Fruit fly (Drosophila melanogaster) whole organism, embryonic: ENCODE measurements around the gene Tcs6.

Experiments used
- Abd-B ChIP-seq: fragments of 200-800 bp; sonication (Bioruptor generic); optimal IDR thresholded peaks from 2 replicates; lab custom pipeline; 2018; ENCODE audit warnings: missing biosample characterization, mild to moderate bottlenecking, missing genetic modification characterization, moderate library complexity
- Adf1 ChIP-seq: fragments of 200-800 bp; sonication (Bioruptor generic); IDR thresholded peaks from 2 replicates; pipeline ENCODE4 v1.3.6; 2022; ENCODE audit warnings: missing biosample characterization, missing genetic modification characterization
- Atf3 ChIP-seq: fragments of 200-800 bp; sonication (Bioruptor generic); optimal IDR thresholded peaks from 3 replicates; lab custom pipeline; 2016; ENCODE audit warnings: missing biosample characterization, missing genetic modification characterization
- Bgb ChIP-seq: fragments of 200-800 bp; sonication (Bioruptor generic); IDR thresholded peaks from 2 replicates; pipeline ENCODE4 v1.3.6; 2022; ENCODE audit warnings: missing biosample characterization, missing genetic modification characterization; ENCODE audit not compliant: partially characterized antibody
- BtbVII ChIP-seq: fragments of 200-800 bp; sonication (Bioruptor generic); optimal IDR thresholded peaks from 3 replicates; lab custom pipeline; 2017; ENCODE audit warnings: missing biosample characterization, mild to moderate bottlenecking, missing genetic modification characterization
- CG10321 ChIP-seq: fragments of 200-800 bp; sonication (Bioruptor generic); IDR thresholded peaks from 2 replicates; pipeline ENCODE4 v1.3.6; 2022; ENCODE audit warnings: missing biosample characterization, missing genetic modification characterization
- CG11085 ChIP-seq: fragments of 200-800 bp; sonication (Bioruptor generic); IDR thresholded peaks from 2 replicates; pipeline ENCODE4 v1.3.6; 2022; ENCODE audit warnings: missing biosample characterization, missing genetic modification characterization
- CG13296 ChIP-seq: fragments of 200-800 bp; sonication (Bioruptor generic); optimal IDR thresholded peaks from 3 replicates; lab custom pipeline; 2018; ENCODE audit warnings: missing biosample characterization, mild to moderate bottlenecking, missing genetic modification characterization
- CG14667 ChIP-seq: fragments of 200-800 bp; sonication (Bioruptor generic); IDR thresholded peaks from 2 replicates; pipeline ENCODE4 v1.3.6; 2022; ENCODE audit warnings: missing biosample characterization, missing genetic modification characterization
- CG17361 ChIP-seq: fragments of 200-800 bp; sonication (Bioruptor generic); IDR thresholded peaks from 3 replicates; pipeline ENCODE4 v1.3.6; 2022; ENCODE audit warnings: missing biosample characterization, missing genetic modification characterization
- CG17912 ChIP-seq: fragments of 200-800 bp; sonication (Bioruptor generic); optimal IDR thresholded peaks from 2 replicates; lab custom pipeline; 2018; ENCODE audit warnings: missing biosample characterization, mild to moderate bottlenecking, missing genetic modification characterization
- CG30403 ChIP-seq: fragments of 200-800 bp; sonication (Bioruptor generic); optimal IDR thresholded peaks from 3 replicates; lab custom pipeline; 2016; ENCODE audit warnings: missing biosample characterization, missing genetic modification characterization
- CG3726 ChIP-seq: fragments of 200-800 bp; sonication (Bioruptor generic); IDR thresholded peaks from 3 replicates; pipeline ENCODE4, ENCODE4 v1.3.6; 2022; ENCODE audit warnings: missing biosample characterization, missing genetic modification characterization
- CG4730 ChIP-seq: fragments of 200-800 bp; sonication (Bioruptor generic); IDR thresholded peaks from 2 replicates; pipeline ENCODE4 v1.3.6; 2022; ENCODE audit warnings: missing biosample characterization, missing genetic modification characterization
- CG6272 ChIP-seq: fragments of 200-800 bp; sonication (Bioruptor generic); IDR thresholded peaks from 2 replicates; pipeline ENCODE4 v1.3.6; 2022; ENCODE audit warnings: missing biosample characterization, missing genetic modification characterization
- CG7987 ChIP-seq: fragments of 200-800 bp; sonication (Bioruptor generic); optimal IDR thresholded peaks from 2 replicates; lab custom pipeline; 2018; ENCODE audit warnings: missing biosample characterization, mild to moderate bottlenecking, missing genetic modification characterization, moderate library complexity
- CG9817 ChIP-seq: fragments of 200-800 bp; sonication (Bioruptor generic); optimal IDR thresholded peaks from 2 replicates; lab custom pipeline; 2018; ENCODE audit warnings: missing biosample characterization, mild to moderate bottlenecking, missing genetic modification characterization, moderate library complexity
- Camta ChIP-seq: fragments of 200-800 bp; sonication (Bioruptor generic); optimal IDR thresholded peaks from 2 replicates; lab custom pipeline; 2016; ENCODE audit warnings: missing biosample characterization, missing genetic modification characterization
- E2f1 ChIP-seq: fragments of 200-800 bp; sonication (Bioruptor generic); IDR thresholded peaks from 2 replicates; pipeline ENCODE4 v1.3.6; 2022; ENCODE audit warnings: missing biosample characterization, missing genetic modification characterization
- Elba2 ChIP-seq: fragments of 200-800 bp; sonication (Bioruptor generic); optimal IDR thresholded peaks from 3 replicates; lab custom pipeline; 2016; ENCODE audit warnings: missing biosample characterization, missing genetic modification characterization
- HLHmδ ChIP-seq: fragments of 200-800 bp; sonication (Bioruptor generic); optimal IDR thresholded peaks from 2 replicates; lab custom pipeline; 2018; ENCODE audit warnings: missing biosample characterization, mild to moderate bottlenecking, missing genetic modification characterization, moderate library complexity
- HmgZ ChIP-seq: fragments of 200-800 bp; sonication (Bioruptor generic); optimal IDR thresholded peaks from 2 replicates; lab custom pipeline; 2018; ENCODE audit warnings: missing biosample characterization, mild to moderate bottlenecking, missing genetic modification characterization
- Hmx ChIP-seq: fragments of 200-800 bp; sonication (Bioruptor generic); optimal IDR thresholded peaks from 2 replicates; lab custom pipeline; 2016; ENCODE audit warnings: missing biosample characterization, missing genetic modification characterization
- MBD-R2 ChIP-seq: fragments of 200-800 bp; sonication (Bioruptor generic); IDR thresholded peaks from 2 replicates; pipeline ENCODE4 v1.3.6; 2022; ENCODE audit warnings: missing biosample characterization, missing genetic modification characterization
- Med ChIP-seq: fragments of 200-800 bp; sonication (Bioruptor generic); peaks from one replicate; lab custom pipeline; 2016; ENCODE audit warnings: missing biosample characterization, missing genetic modification characterization, mild to moderate bottlenecking, inconsistent platforms, moderate library complexity
- Nf-YB ChIP-seq: fragments of 200-800 bp; sonication (Bioruptor generic); optimal IDR thresholded peaks from 3 replicates; lab custom pipeline; 2019; ENCODE audit warnings: missing biosample characterization, mild to moderate bottlenecking, missing genetic modification characterization, moderate library complexity
- PHDP ChIP-seq: fragments of 200-800 bp; sonication (Bioruptor generic); optimal IDR thresholded peaks from 3 replicates; lab custom pipeline; 2018; ENCODE audit warnings: missing biosample characterization, mild to moderate bottlenecking, missing genetic modification characterization, moderate library complexity
- Side ChIP-seq: fragments of 200-800 bp; sonication (Bioruptor generic); optimal IDR thresholded peaks from 2 replicates; lab custom pipeline; 2016; ENCODE audit warnings: missing biosample characterization, missing genetic modification characterization
- Sin3A ChIP-seq: fragments of >200 bp; optimal IDR thresholded peaks from 2 replicates; lab custom pipeline; 2018
- Sry-δ ChIP-seq: fragments of 200-800 bp; sonication (Bioruptor generic); optimal IDR thresholded peaks from 2 replicates; lab custom pipeline; 2016; ENCODE audit warnings: missing biosample characterization, missing genetic modification characterization
- abd-A ChIP-seq: fragments of 200-800 bp; sonication (Bioruptor generic); optimal IDR thresholded peaks from 3 replicates; lab custom pipeline; 2019; ENCODE audit warnings: missing biosample characterization, mild to moderate bottlenecking, missing genetic modification characterization, moderate library complexity
- bcd ChIP-seq: fragments of 200-800 bp; sonication (Bioruptor generic); optimal IDR thresholded peaks from 2 replicates; lab custom pipeline; 2017; ENCODE audit warnings: missing biosample characterization, mild to moderate bottlenecking, missing genetic modification characterization
- cas ChIP-seq: fragments of 200-800 bp; sonication (Bioruptor generic); IDR thresholded peaks from 2 replicates; pipeline ENCODE4 v1.3.6; 2022; ENCODE audit warnings: missing biosample characterization, missing genetic modification characterization
- dm ChIP-seq: fragments of 200-800 bp; sonication (Bioruptor generic); optimal IDR thresholded peaks from 3 replicates; lab custom pipeline; 2016; ENCODE audit warnings: missing biosample characterization, missing genetic modification characterization
- dmrt99B ChIP-seq: fragments of 200-800 bp; sonication (Bioruptor generic); optimal IDR thresholded peaks from 2 replicates; lab custom pipeline; 2018; ENCODE audit warnings: missing biosample characterization, mild to moderate bottlenecking, missing genetic modification characterization, moderate library complexity
- ems ChIP-seq: fragments of 200-800 bp; sonication (Bioruptor generic); optimal IDR thresholded peaks from 3 replicates; lab custom pipeline; 2016; ENCODE audit warnings: missing biosample characterization, missing genetic modification characterization
- eyg ChIP-seq: fragments of 200-800 bp; sonication (Bioruptor generic); optimal IDR thresholded peaks from 3 replicates; lab custom pipeline; 2016; ENCODE audit warnings: missing biosample characterization, missing genetic modification characterization
- gcm ChIP-seq: fragments of 200-800 bp; sonication (Bioruptor generic); optimal IDR thresholded peaks from 2 replicates; lab custom pipeline; 2019; ENCODE audit warnings: missing biosample characterization, mild to moderate bottlenecking, missing genetic modification characterization, moderate library complexity
- hkb ChIP-seq, 2 experiments: fragments of 200-800 bp in 1 of 2; fragments of >200 bp in 1 of 2; sonication (Bioruptor generic) in 1 of 2; IDR thresholded peaks in 1 of 2; optimal IDR thresholded peaks in 1 of 2; 2 replicates each; pipeline versions ENCODE4 v1.3.6 to Lab custom; 2017 to 2022; ENCODE audit warnings: missing biosample characterization in 1 of 2, missing genetic modification characterization in 1 of 2
- insv ChIP-seq, 2 experiments: fragments of 200-800 bp; sonication (Bioruptor generic); optimal IDR thresholded peaks; 3 replicates each; lab custom pipeline; 2016 to 2018; ENCODE audit warnings: missing biosample characterization in 2 of 2, missing genetic modification characterization in 2 of 2
- lilli ChIP-seq: fragments of 200-800 bp; sonication (Bioruptor generic); optimal IDR thresholded peaks from 3 replicates; lab custom pipeline; 2016; ENCODE audit warnings: missing biosample characterization, missing genetic modification characterization
- lola ChIP-seq, 3 experiments: fragments of >200 bp in 2 of 3; fragments of 200-800 bp in 1 of 3; sonication (Bioruptor generic) in 1 of 3; optimal IDR thresholded peaks; 2 replicates each; lab custom pipeline; 2017 to 2019; ENCODE audit warnings: missing biosample characterization in 3 of 3, missing genetic modification characterization in 3 of 3, mild to moderate bottlenecking in 1 of 3, moderate library complexity in 1 of 3
- nau ChIP-seq: fragments of 200-800 bp; sonication (Bioruptor generic); optimal IDR thresholded peaks from 3 replicates; lab custom pipeline; 2017; ENCODE audit warnings: missing biosample characterization, mild to moderate bottlenecking, missing genetic modification characterization, missing genetic modification reagents
- oc ChIP-seq: fragments of 200-800 bp; sonication (Bioruptor generic); optimal IDR thresholded peaks from 2 replicates; lab custom pipeline; 2018; ENCODE audit warnings: missing biosample characterization, mild to moderate bottlenecking, missing genetic modification characterization, moderate library complexity
- pan ChIP-seq, 4 experiments: fragments of >200 bp in 3 of 4; fragments of 200-800 bp in 1 of 4; sonication (Bioruptor generic) in 1 of 4; optimal IDR thresholded peaks in 3 of 4; IDR thresholded peaks in 1 of 4; 2 replicates each; pipeline versions ENCODE4 v1.3.6 to Lab custom; 2017 to 2022; ENCODE audit warnings: missing biosample characterization in 2 of 4, missing genetic modification characterization in 2 of 4, mixed read lengths in 1 of 4
- slou ChIP-seq: fragments of 200-800 bp; sonication (Bioruptor generic); optimal IDR thresholded peaks from 3 replicates; lab custom pipeline; 2016; ENCODE audit warnings: missing biosample characterization, missing genetic modification characterization
- tio ChIP-seq: fragments of 200-800 bp; sonication (Bioruptor generic); optimal IDR thresholded peaks from 2 replicates; lab custom pipeline; 2017; ENCODE audit warnings: missing biosample characterization, missing genetic modification characterization, inconsistent platforms

Tcs6 gene

dm6 chr3R:26036153-26037144, 21.6 kb downstream of the Tcs6 start (continued):
- TF ChIP-seq CG10321 (GFP tag; lab: Robert Waterston, UW) (no peak), Camta (GFP tag; lab: Kevin White, UChicago) (peak; percentile 76), BtbVII (GFP tag; lab: Kevin White, UChicago) (peak; percentile 50), Sin3A (lab: Kevin White, UChicago) (no peak), CG14667 (GFP tag; lab: Robert Waterston, UW) (0 out of 2 replicates have a peak, but pooled peaks have one; percentile 27), oc (peak; percentile 84), CG4730 (no peak; the same call in 1 of the 2 replicates), gcm (peak; percentile 97), nau (peak; percentile 78), CG9817 (tag; lab: Kevin White, UChicago) (peak; percentile 54), hkb (optimal IDR thresholded peaks at IDR 0.05; lab: Kevin White, UChicago) (no peak), hkb (GFP tag; IDR thresholded peaks at IDR 0.05; lab: Robert Waterston, UW) (no peak; the same call in 1 of the 2 replicates), CG17361 (GFP tag; lab: Robert Waterston, UW) (peak; percentile 98), Sry-δ (GFP tag; lab: Kevin White, UChicago) (no peak), Bgb (GFP tag; lab: Robert Waterston, UW) (0 out of 2 replicates have a peak, but pooled peaks have one; percentile 9), PHDP (peak; percentile 89), HLHmδ (GFP tag; lab: Kevin White, UChicago) (peak; percentile 99), Atf3 (GFP tag; lab: Kevin White, UChicago) (peak; percentile 77), CG6272 (GFP tag; lab: Robert Waterston, UW) (no peak), Side (GFP tag; lab: Kevin White, UChicago) (peak; percentile 71), Elba2 (GFP tag; lab: Kevin White, UChicago) (peak; percentile 51), CG13296 (GFP tag; lab: Kevin White, UChicago) (peak; percentile 42), HmgZ (tag; lab: Kevin White, UChicago) (peak; percentile 49), cas (GFP tag; lab: Robert Waterston, UW) (no peak), ems (GFP tag; lab: Kevin White, UChicago) (peak; percentile 51), CG17912 (GFP tag; lab: Kevin White, UChicago) (no peak), CG11085 (GFP tag; lab: Robert Waterston, UW) (no peak), Adf1 (GFP tag; lab: Robert Waterston, UW) (no peak), MBD-R2 (GFP tag; lab: Robert Waterston, UW) (no peak), CG7987 (peak; percentile 31), E2f1 (GFP tag; lab: Robert Waterston, UW) (peak; percentile 65; the same call in 1 of the 2 replicates), Abd-B (GFP tag; lab: Kevin White, UChicago) (peak; percentile 69), slou (GFP tag; lab: Kevin White, UChicago) (no peak), lola (GFP tag; optimal IDR thresholded peaks at IDR 0.05; lab: Kevin White, UChicago) (peak in 1 of 3 experiments; percentile 100), lilli (GFP tag; lab: Kevin White, UChicago) (peak; percentile 46), insv (GFP tag; optimal IDR thresholded peaks at IDR 0.05; lab: Kevin White, UChicago) (peak; percentile 31 to 37), Med (peak; percentile 76), Nf-YB (GFP tag; lab: Kevin White, UChicago) (peak; percentile 87), dm (peak; percentile 64), CG30403 (GFP tag; lab: Kevin White, UChicago) (peak; percentile 89), pan (optimal IDR thresholded peaks at IDR 0.05; lab: Kevin White, UChicago) (no peak), pan (GFP tag; optimal IDR thresholded peaks at IDR 0.05 in 1 of 2, IDR thresholded peaks at IDR 0.05 in 1 of 2) (peak in 1 of 2 experiments; percentile 29), CG3726 (GFP tag; lab: Robert Waterston, UW) (no peak), Hmx (GFP tag; lab: Kevin White, UChicago) (no peak), tio (GFP tag; lab: Kevin White, UChicago) (peak; percentile 82), dmrt99B (peak; percentile 93), abd-A (tag; lab: Kevin White, UChicago) (peak; percentile 11), bcd (GFP tag; lab: Kevin White, UChicago) (peak; percentile 78), eyg (GFP tag; lab: Kevin White, UChicago) (no peak)
